Fruit fly (Drosophila melanogaster) whole organism, prepupa: Measurements from ENCODE around the gene tos.

Experiments
- Blimp-1 ChIP-seq: fragments of 200-800 bp; sonication (Bioruptor generic); optimal IDR thresholded peaks from 3 replicates; lab custom pipeline; 2017; ENCODE audit warnings: missing biosample characterization, missing genetic modification characterization, mild to moderate bottlenecking, moderate library complexity, missing genetic modification reagents
- CG10631 ChIP-seq: fragments of 200-800 bp; sonication (Bioruptor generic); optimal IDR thresholded peaks from 2 replicates; lab custom pipeline; 2016; ENCODE audit warnings: missing biosample characterization, missing genetic modification characterization
- CG15336 ChIP-seq: fragments of 200-800 bp; sonication (Bioruptor generic); IDR thresholded peaks from 2 replicates; pipeline ENCODE4 v1.3.6; 2022; ENCODE audit warnings: missing biosample characterization, missing genetic modification characterization
- CG1621 ChIP-seq: fragments of 200-800 bp; sonication (Bioruptor generic); optimal IDR thresholded peaks from 3 replicates; lab custom pipeline; 2018; ENCODE audit warnings: missing biosample characterization, mild to moderate bottlenecking, missing genetic modification characterization
- CG3032 ChIP-seq: fragments of 200-800 bp; optimal IDR thresholded peaks from 2 replicates; lab custom pipeline; 2019; ENCODE audit warnings: missing biosample characterization, mild to moderate bottlenecking, missing genetic modification characterization, moderate library complexity
- CG31627 ChIP-seq: fragments of 200-800 bp; sonication (Bioruptor generic); optimal IDR thresholded peaks from 3 replicates; lab custom pipeline; 2016; ENCODE audit warnings: missing biosample characterization, missing genetic modification characterization
- CG32006 ChIP-seq: fragments of 200-800 bp; sonication (Bioruptor generic); optimal IDR thresholded peaks from 3 replicates; lab custom pipeline; 2017; ENCODE audit warnings: missing biosample characterization, mild to moderate bottlenecking, missing genetic modification characterization
- CG34406 ChIP-seq: fragments of 200-800 bp; sonication (Bioruptor generic); optimal IDR thresholded peaks from 3 replicates; lab custom pipeline; 2016; ENCODE audit warnings: missing biosample characterization, missing genetic modification characterization
- CG3919 ChIP-seq: fragments of 200-800 bp; sonication (Bioruptor generic); optimal IDR thresholded peaks from 3 replicates; lab custom pipeline; 2016; ENCODE audit warnings: missing biosample characterization, missing genetic modification characterization
- CG4318 ChIP-seq: fragments of 200-800 bp; sonication (Bioruptor generic); optimal IDR thresholded peaks from 3 replicates; lab custom pipeline; 2017; ENCODE audit warnings: missing biosample characterization, mild to moderate bottlenecking, missing genetic modification characterization
- CG6163 ChIP-seq: fragments of 200-800 bp; sonication (Bioruptor generic); IDR thresholded peaks from 3 replicates; pipeline ENCODE4 v1.3.6; 2022; ENCODE audit warnings: missing biosample characterization, missing genetic modification characterization
- CG6276 ChIP-seq: fragments of 200-800 bp; sonication (Bioruptor generic); optimal IDR thresholded peaks from 2 replicates; lab custom pipeline; 2017; ENCODE audit warnings: missing biosample characterization, mild to moderate bottlenecking, missing genetic modification characterization
- CG6854 ChIP-seq: fragments of 200-800 bp; sonication (Bioruptor generic); optimal IDR thresholded peaks from 2 replicates; lab custom pipeline; 2017; ENCODE audit warnings: missing biosample characterization, mild to moderate bottlenecking, missing genetic modification characterization
- CG7368 ChIP-seq: fragments of 200-800 bp; sonication (Bioruptor generic); optimal IDR thresholded peaks from 3 replicates; lab custom pipeline; 2016; ENCODE audit warnings: missing biosample characterization, missing genetic modification characterization
- CG8119 ChIP-seq: fragments of 200-800 bp; sonication (Bioruptor generic); IDR thresholded peaks from 3 replicates; pipeline ENCODE4 v1.3.6; 2022; ENCODE audit warnings: missing biosample characterization, missing genetic modification characterization
- CG8632 ChIP-seq: fragments of 200-800 bp; sonication (Bioruptor generic); optimal IDR thresholded peaks from 3 replicates; lab custom pipeline; 2016; ENCODE audit warnings: missing biosample characterization, missing genetic modification characterization
- CG9139 ChIP-seq: fragments of 200-800 bp; sonication (Bioruptor generic); optimal IDR thresholded peaks from 3 replicates; lab custom pipeline; 2017; ENCODE audit warnings: missing biosample characterization, mild to moderate bottlenecking, missing genetic modification characterization
- Eip78C ChIP-seq: fragments of 200-800 bp; sonication (Bioruptor generic); peaks from one replicate; lab custom pipeline; 2016; ENCODE audit warnings: missing biosample characterization, missing genetic modification characterization
- Eip93F ChIP-seq: fragments of 200-800 bp; sonication (Bioruptor generic); optimal IDR thresholded peaks from 2 replicates; lab custom pipeline; 2016; ENCODE audit warnings: missing biosample characterization, mild to moderate bottlenecking, missing genetic modification characterization
- Ets96B ChIP-seq: fragments of 200-800 bp; optimal IDR thresholded peaks from 2 replicates; lab custom pipeline; 2019; ENCODE audit warnings: missing biosample characterization, mild to moderate bottlenecking, missing genetic modification characterization, moderate library complexity
- Gug ChIP-seq: fragments of 200-800 bp; sonication (Bioruptor generic); IDR thresholded peaks from 2 replicates; pipeline ENCODE4 v1.3.6; 2022; ENCODE audit warnings: missing biosample characterization, missing genetic modification characterization
- Hr4 ChIP-seq: fragments of 200-800 bp; sonication (Bioruptor generic); optimal IDR thresholded peaks from 3 replicates; lab custom pipeline; 2016; ENCODE audit warnings: missing biosample characterization, missing genetic modification characterization
- Lpt ChIP-seq: fragments of 200-800 bp; sonication (Bioruptor generic); optimal IDR thresholded peaks from 3 replicates; lab custom pipeline; 2016; ENCODE audit warnings: missing biosample characterization, missing genetic modification characterization
- Met ChIP-seq: fragments of 200-800 bp; sonication (Bioruptor generic); optimal IDR thresholded peaks from 3 replicates; lab custom pipeline; 2016; ENCODE audit warnings: missing biosample characterization, missing genetic modification characterization
- OdsH ChIP-seq: fragments of 200-800 bp; sonication (Bioruptor generic); optimal IDR thresholded peaks from 3 replicates; lab custom pipeline; 2016; ENCODE audit warnings: missing biosample characterization, missing genetic modification characterization
- Smox ChIP-seq: fragments of 200-800 bp; sonication (Bioruptor generic); optimal IDR thresholded peaks from 3 replicates; lab custom pipeline; 2016; ENCODE audit warnings: missing biosample characterization, missing genetic modification characterization
- Sox14 ChIP-seq: fragments of 200-800 bp; sonication (Bioruptor generic); optimal IDR thresholded peaks from 3 replicates; lab custom pipeline; 2016; ENCODE audit warnings: missing biosample characterization, missing genetic modification characterization
- Sox15 ChIP-seq: fragments of 200-800 bp; sonication (Bioruptor generic); optimal IDR thresholded peaks from 3 replicates; lab custom pipeline; 2016; ENCODE audit warnings: missing biosample characterization, missing genetic modification characterization
- achi ChIP-seq: fragments of 200-800 bp; sonication (Bioruptor generic); optimal IDR thresholded peaks from 3 replicates; lab custom pipeline; 2016; ENCODE audit warnings: missing biosample characterization, missing genetic modification characterization
- acj6 ChIP-seq: fragments of 200-800 bp; sonication (Bioruptor generic); optimal IDR thresholded peaks from 3 replicates; lab custom pipeline; 2016; ENCODE audit warnings: missing biosample characterization, missing genetic modification characterization
- dac ChIP-seq: fragments of 200-800 bp; sonication (Bioruptor generic); optimal IDR thresholded peaks from 2 replicates; lab custom pipeline; 2017; ENCODE audit warnings: missing biosample characterization, mild to moderate bottlenecking, missing genetic modification characterization
- dsx ChIP-seq: fragments of 200-800 bp; optimal IDR thresholded peaks from 3 replicates; lab custom pipeline; 2019; ENCODE audit warnings: missing biosample characterization, mild to moderate bottlenecking, missing genetic modification characterization, moderate library complexity; ENCODE audit not compliant: poor library complexity, severe bottlenecking
- eg ChIP-seq: fragments of 200-800 bp; sonication (Bioruptor generic); IDR thresholded peaks from 3 replicates; pipeline ENCODE4 v1.3.6; 2022; ENCODE audit warnings: missing biosample characterization, missing genetic modification characterization
- esn ChIP-seq: fragments of 200-800 bp; sonication (Bioruptor generic); optimal IDR thresholded peaks from 2 replicates; lab custom pipeline; 2016; ENCODE audit warnings: missing biosample characterization, mild to moderate bottlenecking, missing genetic modification characterization, moderate library complexity
- fd59A ChIP-seq: fragments of 200-800 bp; sonication (Bioruptor generic); optimal IDR thresholded peaks from 2 replicates; lab custom pipeline; 2017; ENCODE audit warnings: missing biosample characterization, mild to moderate bottlenecking, missing genetic modification characterization, missing genetic modification reagents
- fkh ChIP-seq: fragments of 200-800 bp; sonication (Bioruptor generic); optimal IDR thresholded peaks from 3 replicates; lab custom pipeline; 2017; ENCODE audit warnings: missing biosample characterization, mild to moderate bottlenecking, missing genetic modification characterization, moderate library complexity
- lz ChIP-seq: fragments of 200-800 bp; sonication (Bioruptor generic); optimal IDR thresholded peaks from 3 replicates; lab custom pipeline; 2016; ENCODE audit warnings: missing biosample characterization, missing genetic modification characterization
- net ChIP-seq: fragments of 200-800 bp; sonication (Bioruptor generic); optimal IDR thresholded peaks from 3 replicates; lab custom pipeline; 2016; ENCODE audit warnings: missing biosample characterization, missing genetic modification characterization
- pdm3 ChIP-seq: fragments of 200-800 bp; sonication (Bioruptor generic); optimal IDR thresholded peaks from 3 replicates; lab custom pipeline; 2016; ENCODE audit warnings: missing biosample characterization, missing genetic modification characterization
- salr ChIP-seq, 2 experiments: fragments of 200-800 bp; sonication (Bioruptor generic); optimal IDR thresholded peaks; 3 replicates each; lab custom pipeline; 2016 to 2018; ENCODE audit warnings: missing biosample characterization in 2 of 2, missing genetic modification characterization in 2 of 2, mild to moderate bottlenecking in 1 of 2
- ss ChIP-seq, 2 experiments: fragments of 200-800 bp; sonication (Bioruptor generic); optimal IDR thresholded peaks; 2 replicates in 1 of 2; 3 replicates in 1 of 2; lab custom pipeline; 2017 to 2018; ENCODE audit warnings: mild to moderate bottlenecking in 2 of 2, missing biosample characterization in 2 of 2, missing genetic modification characterization in 2 of 2, moderate library complexity in 1 of 2
- svp ChIP-seq: fragments of 200-800 bp; sonication (Bioruptor generic); peaks from one replicate; lab custom pipeline; 2016; ENCODE audit warnings: missing biosample characterization, missing genetic modification characterization
- topi ChIP-seq: fragments of 200-800 bp; sonication (Bioruptor generic); optimal IDR thresholded peaks from 3 replicates; lab custom pipeline; 2016; ENCODE audit warnings: missing biosample characterization, missing genetic modification characterization
- vri ChIP-seq: fragments of 200-800 bp; sonication (Bioruptor generic); optimal IDR thresholded peaks from 3 replicates; lab custom pipeline; 2016; ENCODE audit warnings: missing biosample characterization, mild to moderate bottlenecking, missing genetic modification characterization

tos gene

DNA sequence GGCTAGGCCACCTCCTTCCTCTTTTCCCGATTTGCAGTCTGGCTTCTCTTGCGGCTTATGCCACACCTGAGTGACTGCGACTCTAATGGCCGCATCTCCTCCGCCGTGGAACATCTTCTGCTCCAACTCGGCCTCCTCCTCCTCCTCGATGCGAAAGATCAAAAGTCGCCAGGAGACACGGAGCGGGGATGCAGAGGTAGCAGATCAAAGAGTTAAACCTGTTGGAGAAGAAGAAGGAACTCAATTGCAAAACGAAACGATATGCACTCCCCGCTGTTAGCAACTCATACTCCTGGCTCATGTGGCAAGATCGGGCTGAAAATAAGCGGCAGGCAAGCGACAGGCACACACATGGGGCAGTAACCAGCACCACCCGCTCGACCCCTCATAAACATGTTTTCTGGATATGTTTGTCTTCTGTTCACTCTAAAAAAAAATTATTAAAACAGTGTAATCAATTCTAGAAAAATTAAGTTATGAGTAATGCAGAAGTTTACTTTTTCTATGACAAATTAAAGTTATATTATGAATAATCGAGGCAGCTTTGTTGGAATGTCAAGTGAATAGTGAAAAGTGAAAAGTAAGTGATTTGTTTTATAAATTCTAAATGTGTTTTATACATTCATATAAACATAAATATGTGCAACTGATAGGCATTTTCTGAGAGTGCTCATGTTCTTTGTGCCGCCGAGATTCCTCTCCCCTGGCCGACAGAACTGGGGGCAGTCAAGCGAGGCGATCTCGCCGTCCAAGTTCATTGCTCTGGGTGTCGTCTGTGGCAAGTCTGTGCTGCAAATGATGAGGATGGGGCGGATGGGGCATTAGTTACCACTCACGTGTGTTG lies 16.9 kb downstream of the tos start (continued):
- peak; percentile 64 for TF ChIP-seq CG1621
- peak; percentile 40 for TF ChIP-seq CG7368 (GFP tag; lab: Kevin White, UChicago)
- TF ChIP-seq Gug (GFP tag; lab: Robert Waterston, UW): peak; percentile 35; the same call in 1 of the 2 replicates
- peak; percentile 72 for TF ChIP-seq CG6276 (GFP tag; lab: Kevin White, UChicago)
- TF ChIP-seq CG9139 (GFP tag; lab: Kevin White, UChicago): peak; percentile 79
- TF ChIP-seq Smox (GFP tag; lab: Kevin White, UChicago): peak; percentile 85
- peak; percentile 90 for TF ChIP-seq svp (GFP tag; lab: Kevin White, UChicago)
- TF ChIP-seq CG10631 (GFP tag; lab: Kevin White, UChicago): peak; percentile 82
- TF ChIP-seq lz (GFP tag; lab: Kevin White, UChicago): peak; percentile 88
- TF ChIP-seq net (GFP tag; lab: Kevin White, UChicago): peak; percentile 72
- peak; percentile 23 for TF ChIP-seq Sox15 (GFP tag; lab: Kevin White, UChicago)
- TF ChIP-seq Ets96B (tag; lab: Kevin White, UChicago): peak; percentile 87
- peak; percentile 85 to 88 for TF ChIP-seq ss (GFP tag; optimal IDR thresholded peaks at IDR 0.05; lab: Kevin White, UChicago)
- peak; percentile 77 for TF ChIP-seq fd59A
- TF ChIP-seq CG3032 (tag; lab: Kevin White, UChicago): peak; percentile 89
- peak; percentile 71 for TF ChIP-seq CG34406

dm6 chr2L:18663395-18663794 lies 18.5 kb downstream of the tos start:
- TF ChIP-seq pdm3 (peak; percentile 22), CG32006 (peak; percentile 44), CG10631 (GFP tag; lab: Kevin White, UChicago) (peak; percentile 26), CG4318 (GFP tag; lab: Kevin White, UChicago) (peak; percentile 15), Blimp-1 (GFP tag; lab: Kevin White, UChicago) (no peak), CG8119 (GFP tag; lab: Robert Waterston, UW) (0 out of 3 replicates have a peak, but pooled peaks have one; percentile 20), CG31627 (GFP tag; lab: Kevin White, UChicago) (peak; percentile 34), CG1621 (no peak), lz (GFP tag; lab: Kevin White, UChicago) (peak; percentile 21), esn (GFP tag; lab: Kevin White, UChicago) (peak; percentile 39), topi (GFP tag; lab: Kevin White, UChicago) (peak; percentile 14), Eip78C (GFP tag; lab: Kevin White, UChicago) (peak; percentile 74), CG6854 (no peak), Met (GFP tag; lab: Kevin White, UChicago) (peak; percentile 32), Smox (GFP tag; lab: Kevin White, UChicago) (peak; percentile 14), OdsH (peak; percentile 35), CG3919 (GFP tag; lab: Kevin White, UChicago) (peak; percentile 18), svp (GFP tag; lab: Kevin White, UChicago) (peak; percentile 70), dsx (GFP tag; lab: Kevin White, UChicago) (no peak), net (GFP tag; lab: Kevin White, UChicago) (peak; percentile 24), Gug (GFP tag; lab: Robert Waterston, UW) (peak; percentile 23; the same call in 1 of the 2 replicates), CG34406 (no peak), CG9139 (GFP tag; lab: Kevin White, UChicago) (no peak), salr (GFP tag; optimal IDR thresholded peaks at IDR 0.05; lab: Kevin White, UChicago) (peak in 1 of 2 experiments; percentile 19), fkh (GFP tag; lab: Kevin White, UChicago) (no peak), CG8632 (GFP tag; lab: Kevin White, UChicago) (no peak), Lpt (GFP tag; lab: Kevin White, UChicago) (peak; percentile 25), Hr4 (GFP tag; lab: Kevin White, UChicago) (peak; percentile 56), dac (GFP tag; lab: Kevin White, UChicago) (no peak), achi (no peak), Sox14 (GFP tag; lab: Kevin White, UChicago) (peak; percentile 19), Eip93F (GFP tag; lab: Kevin White, UChicago) (no peak), CG6276 (GFP tag; lab: Kevin White, UChicago) (peak; percentile 22), CG15336 (peak; percentile 52), vri (GFP tag; lab: Kevin White, UChicago) (no peak), acj6 (peak; percentile 7), eg (GFP tag; lab: Robert Waterston, UW) (peak; percentile 57), CG6163 (GFP tag; lab: Robert Waterston, UW) (peak; percentile 52; the same call in 2 of the 3 replicates)
